Fruit fly (Drosophila melanogaster) whole organism, embryonic: ENCODE data around the gene CG15044.

Experiments
- B-H2 ChIP-seq: fragments of 200-800 bp; sonication (Bioruptor generic); optimal IDR thresholded peaks from 2 replicates; lab custom pipeline; 2018; ENCODE audit warnings: missing biosample characterization, mild to moderate bottlenecking, missing genetic modification characterization
- Bgb ChIP-seq: fragments of 200-800 bp; sonication (Bioruptor generic); IDR thresholded peaks from 2 replicates; pipeline ENCODE4 v1.3.6; 2022; ENCODE audit warnings: missing biosample characterization, missing genetic modification characterization; ENCODE audit not compliant: partially characterized antibody
- Blimp-1 ChIP-seq: fragments of 200-800 bp; sonication (Bioruptor generic); optimal IDR thresholded peaks from 3 replicates; lab custom pipeline; 2018; ENCODE audit warnings: missing biosample characterization, missing genetic modification characterization, mild to moderate bottlenecking, moderate library complexity, missing genetic modification reagents
- CG10209 ChIP-seq: fragments of 200-800 bp; sonication (Bioruptor generic); optimal IDR thresholded peaks from 3 replicates; lab custom pipeline; 2017; ENCODE audit warnings: missing biosample characterization, mild to moderate bottlenecking, missing genetic modification characterization, missing genetic modification reagents
- CG10431 ChIP-seq: fragments of 200-800 bp; sonication (Bioruptor generic); optimal IDR thresholded peaks from 3 replicates; lab custom pipeline; 2018; ENCODE audit warnings: missing biosample characterization, mild to moderate bottlenecking, missing genetic modification characterization
- CG11504 ChIP-seq: fragments of 200-800 bp; sonication (Bioruptor generic); optimal IDR thresholded peaks from 3 replicates; lab custom pipeline; 2019; ENCODE audit warnings: missing biosample characterization, mild to moderate bottlenecking, missing genetic modification characterization, moderate library complexity
- CG12659 ChIP-seq: fragments of 200-800 bp; sonication (Bioruptor generic); optimal IDR thresholded peaks from 3 replicates; lab custom pipeline; 2017; ENCODE audit warnings: mild to moderate bottlenecking, missing biosample characterization, missing genetic modification reagents, missing genetic modification characterization
- CG14667 ChIP-seq: fragments of 200-800 bp; sonication (Bioruptor generic); IDR thresholded peaks from 2 replicates; pipeline ENCODE4 v1.3.6; 2022; ENCODE audit warnings: missing biosample characterization, missing genetic modification characterization
- CG15011 ChIP-seq: fragments of 200-800 bp; sonication (Bioruptor generic); optimal IDR thresholded peaks from 3 replicates; lab custom pipeline; 2018; ENCODE audit warnings: missing biosample characterization, mild to moderate bottlenecking, missing genetic modification characterization
- CG15514 ChIP-seq: fragments of 200-800 bp; sonication (Bioruptor generic); optimal IDR thresholded peaks from 3 replicates; lab custom pipeline; 2017; ENCODE audit warnings: missing biosample characterization, missing genetic modification characterization, mild to moderate bottlenecking, moderate library complexity, missing genetic modification reagents
- CG1647 ChIP-seq: fragments of 200-800 bp; sonication (Bioruptor generic); optimal IDR thresholded peaks from 3 replicates; lab custom pipeline; 2016; ENCODE audit warnings: missing biosample characterization, missing genetic modification characterization
- CG17912 ChIP-seq: fragments of 200-800 bp; sonication (Bioruptor generic); optimal IDR thresholded peaks from 2 replicates; lab custom pipeline; 2018; ENCODE audit warnings: missing biosample characterization, mild to moderate bottlenecking, missing genetic modification characterization
- CG1832 ChIP-seq: fragments of 200-800 bp; sonication (Bioruptor generic); optimal IDR thresholded peaks from 2 replicates; lab custom pipeline; 2017; ENCODE audit warnings: missing biosample characterization, mild to moderate bottlenecking, missing genetic modification characterization, inconsistent platforms
- CG2116 ChIP-seq: fragments of 200-800 bp; sonication (Bioruptor generic); optimal IDR thresholded peaks from 3 replicates; lab custom pipeline; 2018; ENCODE audit warnings: missing biosample characterization, mild to moderate bottlenecking, missing genetic modification characterization
- CG31365 ChIP-seq: fragments of 200-800 bp; sonication (Bioruptor generic); optimal IDR thresholded peaks from 2 replicates; lab custom pipeline; 2018; ENCODE audit warnings: missing biosample characterization, mild to moderate bottlenecking, missing genetic modification characterization
- CG32767 ChIP-seq: fragments of 200-800 bp; sonication (Bioruptor generic); IDR thresholded peaks from 2 replicates; pipeline ENCODE4 v1.3.6; 2022; ENCODE audit warnings: missing biosample characterization, missing genetic modification characterization
- CG33557 ChIP-seq: fragments of 200-800 bp; sonication (Bioruptor generic); optimal IDR thresholded peaks from 2 replicates; lab custom pipeline; 2019; ENCODE audit warnings: missing biosample characterization, mild to moderate bottlenecking, missing genetic modification characterization, moderate library complexity
- CG34422 ChIP-seq: fragments of 200-800 bp; sonication (Bioruptor generic); IDR thresholded peaks from 3 replicates; pipeline ENCODE4 v1.3.6; 2022; ENCODE audit warnings: missing biosample characterization, missing genetic modification characterization
- CG3995 ChIP-seq: fragments of 200-800 bp; sonication (Bioruptor generic); optimal IDR thresholded peaks from 3 replicates; lab custom pipeline; 2016; ENCODE audit warnings: missing biosample characterization, missing genetic modification characterization
- CG4707 ChIP-seq: fragments of 200-800 bp; sonication (Bioruptor generic); optimal IDR thresholded peaks from 2 replicates; lab custom pipeline; 2018; ENCODE audit warnings: missing biosample characterization, mild to moderate bottlenecking, missing genetic modification characterization, moderate library complexity
- CG7745 ChIP-seq: fragments of 200-800 bp; sonication (Bioruptor generic); optimal IDR thresholded peaks from 2 replicates; lab custom pipeline; 2018; ENCODE audit warnings: missing biosample characterization, mild to moderate bottlenecking, missing genetic modification characterization, moderate library complexity
- CG9727 ChIP-seq: fragments of 200-800 bp; sonication (Bioruptor generic); optimal IDR thresholded peaks from 3 replicates; lab custom pipeline; 2017; ENCODE audit warnings: missing biosample characterization, mild to moderate bottlenecking, missing genetic modification characterization
- Chrac-16 ChIP-seq: fragments of 200-800 bp; sonication (Bioruptor generic); optimal IDR thresholded peaks from 3 replicates; lab custom pipeline; 2016; ENCODE audit warnings: missing biosample characterization, missing genetic modification characterization
- CrebB ChIP-seq: fragments of 200-800 bp; sonication (Bioruptor generic); optimal IDR thresholded peaks from 3 replicates; lab custom pipeline; 2018; ENCODE audit warnings: missing biosample characterization, mild to moderate bottlenecking, missing genetic modification characterization
- Dip2 ChIP-seq: fragments of 200-800 bp; sonication (Bioruptor generic); IDR thresholded peaks from 2 replicates; pipeline ENCODE4 v1.3.6; 2022; ENCODE audit warnings: missing biosample characterization, missing genetic modification characterization
- ERR ChIP-seq: fragments of 200-800 bp; sonication (Bioruptor generic); optimal IDR thresholded peaks from 2 replicates; lab custom pipeline; 2016; ENCODE audit warnings: missing biosample characterization, missing genetic modification characterization
- Elba2 ChIP-seq: fragments of 200-800 bp; sonication (Bioruptor generic); optimal IDR thresholded peaks from 3 replicates; lab custom pipeline; 2016; ENCODE audit warnings: missing biosample characterization, missing genetic modification characterization
- Lhr ChIP-seq: fragments of 200-800 bp; sonication (Bioruptor generic); optimal IDR thresholded peaks from 3 replicates; lab custom pipeline; 2017; ENCODE audit warnings: mild to moderate bottlenecking, missing biosample characterization, missing genetic modification reagents, missing genetic modification characterization
- Nf-YB ChIP-seq: fragments of 200-800 bp; sonication (Bioruptor generic); optimal IDR thresholded peaks from 3 replicates; lab custom pipeline; 2019; ENCODE audit warnings: missing biosample characterization, mild to moderate bottlenecking, missing genetic modification characterization, moderate library complexity
- Sry-β ChIP-seq: fragments of 200-800 bp; sonication (Bioruptor generic); optimal IDR thresholded peaks from 2 replicates; lab custom pipeline; 2018; ENCODE audit warnings: missing biosample characterization, mild to moderate bottlenecking, missing genetic modification characterization, moderate library complexity
- crol ChIP-seq: fragments of 200-800 bp; sonication (Bioruptor generic); IDR thresholded peaks from 2 replicates; pipeline ENCODE4 v1.3.6; 2022; ENCODE audit warnings: missing biosample characterization, missing genetic modification characterization
- dmrt11E ChIP-seq: fragments of 200-800 bp; sonication (Bioruptor generic); optimal IDR thresholded peaks from 3 replicates; lab custom pipeline; 2018; ENCODE audit warnings: missing biosample characterization, mild to moderate bottlenecking, missing genetic modification characterization, moderate library complexity
- ems ChIP-seq: fragments of 200-800 bp; sonication (Bioruptor generic); optimal IDR thresholded peaks from 3 replicates; lab custom pipeline; 2016; ENCODE audit warnings: missing biosample characterization, missing genetic modification characterization
- fd3F ChIP-seq: fragments of 200-800 bp; sonication (Bioruptor generic); optimal IDR thresholded peaks from 2 replicates; lab custom pipeline; 2018; ENCODE audit warnings: missing biosample characterization, mild to moderate bottlenecking, missing genetic modification characterization, moderate library complexity
- fru ChIP-seq: fragments of >200 bp; optimal IDR thresholded peaks from 2 replicates; lab custom pipeline; 2017
- hb ChIP-seq: fragments of 200-800 bp; sonication (Bioruptor generic); IDR thresholded peaks from 3 replicates; pipeline ENCODE4 v1.3.6; 2022; ENCODE audit warnings: missing biosample characterization, missing genetic modification characterization; ENCODE audit not compliant: partially characterized antibody
- hth ChIP-seq: fragments of >200 bp; optimal IDR thresholded peaks from 2 replicates; lab custom pipeline; 2017; ENCODE audit warnings: inconsistent platforms
- kni ChIP-seq: fragments of 200-800 bp; sonication (Bioruptor generic); optimal IDR thresholded peaks from 3 replicates; lab custom pipeline; 2017; ENCODE audit warnings: mild to moderate bottlenecking, missing biosample characterization, missing genetic modification reagents, missing genetic modification characterization
- lilli ChIP-seq: fragments of 200-800 bp; sonication (Bioruptor generic); optimal IDR thresholded peaks from 3 replicates; lab custom pipeline; 2016; ENCODE audit warnings: missing biosample characterization, missing genetic modification characterization
- lov ChIP-seq, 2 experiments: fragments of 200-800 bp in 1 of 2; fragments of >200 bp in 1 of 2; sonication (Bioruptor generic) in 1 of 2; IDR thresholded peaks in 1 of 2; optimal IDR thresholded peaks in 1 of 2; 2 replicates in 1 of 2; 3 replicates in 1 of 2; pipeline versions ENCODE4 v1.3.6 to Lab custom; 2017 to 2022; ENCODE audit warnings: missing biosample characterization in 1 of 2, missing genetic modification characterization in 1 of 2
- org-1 ChIP-seq: fragments of 200-800 bp; sonication (Bioruptor generic); optimal IDR thresholded peaks from 2 replicates; lab custom pipeline; 2017; ENCODE audit warnings: missing biosample characterization, missing genetic modification characterization
- pan ChIP-seq, 4 experiments: fragments of >200 bp in 3 of 4; fragments of 200-800 bp in 1 of 4; sonication (Bioruptor generic) in 1 of 4; optimal IDR thresholded peaks in 3 of 4; IDR thresholded peaks in 1 of 4; 2 replicates each; pipeline versions ENCODE4 v1.3.6 to Lab custom; 2017 to 2022; ENCODE audit warnings: missing biosample characterization in 2 of 4, missing genetic modification characterization in 2 of 4, mixed read lengths in 1 of 4
- pnt ChIP-seq: fragments of 200-800 bp; sonication (Bioruptor generic); optimal IDR thresholded peaks from 3 replicates; lab custom pipeline; 2016; ENCODE audit warnings: missing biosample characterization, missing genetic modification characterization
- pzg ChIP-seq: fragments of 200-800 bp; sonication (Bioruptor generic); optimal IDR thresholded peaks from 3 replicates; lab custom pipeline; 2018; ENCODE audit warnings: missing biosample characterization, mild to moderate bottlenecking, missing genetic modification characterization, moderate library complexity
- seq ChIP-seq: fragments of 200-800 bp; sonication (Bioruptor generic); IDR thresholded peaks from 2 replicates; pipeline ENCODE4 v1.3.6; 2022; ENCODE audit warnings: missing biosample characterization, missing genetic modification characterization
- sqz ChIP-seq: fragments of 200-800 bp; sonication (Bioruptor generic); optimal IDR thresholded peaks from 3 replicates; lab custom pipeline; 2018; ENCODE audit warnings: missing biosample characterization, mild to moderate bottlenecking, missing genetic modification characterization
- tll ChIP-seq, 2 experiments: fragments of 200-800 bp in 1 of 2; fragments of >200 bp in 1 of 2; sonication (Bioruptor generic) in 1 of 2; optimal IDR thresholded peaks; 2 replicates each; lab custom pipeline; 2017 to 2019; ENCODE audit warnings: missing biosample characterization in 2 of 2, missing genetic modification characterization in 2 of 2, mild to moderate bottlenecking in 1 of 2, moderate library complexity in 1 of 2
- wdn ChIP-seq: fragments of 200-800 bp; sonication (Bioruptor generic); IDR thresholded peaks from 2 replicates; pipeline ENCODE4 v1.3.6; 2022; ENCODE audit warnings: missing biosample characterization, missing genetic modification characterization

The CG15044 gene

dm6 chrX:18515205-18515921 is 23.6 kb upstream of the CG15044 start, which contains the start of the genes Bx and HisRS (continued):
- TF ChIP-seq CG33557 (GFP tag; lab: Kevin White, UChicago) = no peak
- peak; percentile 42 for TF ChIP-seq CG15514
- no peak for TF ChIP-seq dmrt11E (tag; lab: Kevin White, UChicago)
- TF ChIP-seq CG10431 (GFP tag; lab: Kevin White, UChicago) = no peak
- peak; percentile 52 for TF ChIP-seq CG11504 (tag; lab: Kevin White, UChicago)
- TF ChIP-seq wdn (GFP tag; lab: Robert Waterston, UW) = no peak
- peak; percentile 19; the same call in 1 of the 3 replicates for TF ChIP-seq CG34422 (GFP tag; lab: Robert Waterston, UW)
- no peak for TF ChIP-seq CG15011 (GFP tag; lab: Kevin White, UChicago)
- TF ChIP-seq Bgb (GFP tag; lab: Robert Waterston, UW) = peak; percentile 57
- TF ChIP-seq ERR = no peak
- no peak for TF ChIP-seq hb (GFP tag; lab: Robert Waterston, UW)
- no peak for TF ChIP-seq ems
- TF ChIP-seq hth (lab: Kevin White, UChicago) = no peak
- TF ChIP-seq Sry-β = no peak
- TF ChIP-seq kni = no peak
- no peak for TF ChIP-seq seq (GFP tag; lab: Robert Waterston, UW)
- no peak for TF ChIP-seq Blimp-1
- TF ChIP-seq pnt = no peak
- TF ChIP-seq Elba2 = no peak
- peak; percentile 63 for TF ChIP-seq CG12659 (GFP tag; lab: Kevin White, UChicago)
- no peak for TF ChIP-seq CG9727
- no peak for TF ChIP-seq Dip2 (GFP tag; lab: Robert Waterston, UW)
- TF ChIP-seq CrebB = no peak
- no peak for TF ChIP-seq CG32767 (GFP tag; lab: Robert Waterston, UW)
- TF ChIP-seq CG3995 = no peak
- TF ChIP-seq CG1647 (GFP tag; lab: Kevin White, UChicago) = no peak
- peak; percentile 21 for TF ChIP-seq B-H2 (GFP tag; lab: Kevin White, UChicago)
- TF ChIP-seq CG4707 (GFP tag; lab: Kevin White, UChicago) = no peak
- no peak for TF ChIP-seq CG1832
- no peak for TF ChIP-seq pan (optimal IDR thresholded peaks at IDR 0.05; lab: Kevin White, UChicago)
- TF ChIP-seq pan (GFP tag; optimal IDR thresholded peaks at IDR 0.05 in 1 of 2, IDR thresholded peaks at IDR 0.05 in 1 of 2) = no peak
- peak; percentile 79 for TF ChIP-seq pzg (GFP tag; lab: Kevin White, UChicago)
- TF ChIP-seq fru (lab: Kevin White, UChicago) = no peak
- no peak for TF ChIP-seq fd3F (GFP tag; lab: Kevin White, UChicago)
- no peak for TF ChIP-seq CG14667 (GFP tag; lab: Robert Waterston, UW)
- no peak for TF ChIP-seq lilli
- no peak for TF ChIP-seq org-1 (GFP tag; lab: Kevin White, UChicago)
- TF ChIP-seq CG7745 (tag; lab: Kevin White, UChicago) = no peak
- TF ChIP-seq CG2116 = peak; percentile 25
- TF ChIP-seq CG31365 (tag; lab: Kevin White, UChicago) = no peak
- TF ChIP-seq CG17912 (GFP tag; lab: Kevin White, UChicago) = no peak
- no peak for TF ChIP-seq Chrac-16 (GFP tag; lab: Kevin White, UChicago)
- peak; percentile 94 for TF ChIP-seq sqz (GFP tag; lab: Kevin White, UChicago)
- TF ChIP-seq crol = peak; percentile 82
- TF ChIP-seq Nf-YB (GFP tag; lab: Kevin White, UChicago) = no peak
- no peak for TF ChIP-seq tll (GFP tag; optimal IDR thresholded peaks at IDR 0.05; lab: Kevin White, UChicago)
- TF ChIP-seq CG10209 (GFP tag; lab: Kevin White, UChicago) = no peak
- no peak for TF ChIP-seq lov (optimal IDR thresholded peaks at IDR 0.05; lab: Kevin White, UChicago)
- TF ChIP-seq lov (GFP tag; IDR thresholded peaks at IDR 0.05; lab: Robert Waterston, UW) = no peak
- peak; percentile 73 for TF ChIP-seq Lhr (GFP tag; lab: Kevin White, UChicago)
